Worm (Caenorhabditis elegans) whole organism, late embryonic: Measurements from ENCODE around the gene vps-2.

Source experiments
- ama-1 ChIP-seq: fragments of 150-350 bp; optimal IDR thresholded peaks from 2 replicates; lab custom pipeline; 2014
- pha-4 ChIP-seq: fragments of 150-350 bp; optimal IDR thresholded peaks from 2 replicates; lab custom pipeline; 2018; ENCODE audit warnings: missing biosample characterization, missing genetic modification reagents, missing genetic modification characterization
- unc-86 ChIP-seq: sonication (generic microtip); optimal IDR thresholded peaks from 2 replicates; lab custom pipeline; 2016; ENCODE audit warnings: missing genetic modification characterization, missing compliant biosample characterization

DNA sequence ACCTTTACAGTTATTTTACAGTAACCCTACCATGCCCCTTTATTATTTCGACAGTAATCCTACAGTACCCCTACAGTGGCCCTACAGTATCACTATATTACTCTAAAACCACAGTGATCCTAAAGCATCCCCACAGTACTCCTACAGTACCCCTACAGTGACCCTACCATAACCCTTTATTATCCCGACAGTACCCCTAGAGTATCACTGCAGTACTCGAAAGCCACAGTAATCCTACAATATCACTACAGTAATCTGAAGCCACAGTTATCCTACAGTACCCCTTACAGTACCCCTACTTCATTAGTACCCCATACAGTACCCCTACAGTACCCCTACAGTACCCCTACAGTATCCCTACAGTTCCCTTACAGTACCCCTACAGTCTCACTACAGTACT is 3.5 kb downstream of the vps-2 start:
- no peak for TF ChIP-seq unc-86
- TF ChIP-seq ama-1 (lab: Kevin White, UChicago), result no peak
- no peak for TF ChIP-seq pha-4
